Fruit fly (Drosophila melanogaster): Measurements from ENCODE around the gene mnd.

The mnd gene

dm6 chr3L:14999284-15000019 is 14.6 kb downstream of the mnd start, which contains the start of the genes mRpL39 and Prosbeta2:
Gene mRpL39 (minus strand): TSS chr3L:14999666.
Gene Prosbeta2 (plus strand): TSS chr3L:14999951.
- TF ChIP-seq rn (GFP tag; IDR thresholded peaks at IDR 0.05) (peak; percentile 60; the same call in 1 of the 2 replicates), CG32121 (GFP tag; IDR thresholded peaks at IDR 0.05) (peak; percentile 61), CG15710 (tag; optimal IDR thresholded peaks at IDR 0.05) (peak; percentile 0), CG8159 (tag; optimal IDR thresholded peaks at IDR 0.05) (peak; percentile 72), Pif1B (GFP tag; optimal IDR thresholded peaks at IDR 0.05) (no peak), fd96Ca (GFP tag; IDR thresholded peaks at IDR 0.05) (peak; percentile 23; the same call in 1 of the 3 replicates), EcR (GFP tag; optimal IDR thresholded peaks at IDR 0.05) (peak; percentile 24), CG8301 (tag; optimal IDR thresholded peaks at IDR 0.05) (no peak), CG34367 (tag; optimal IDR thresholded peaks at IDR 0.05) (no peak), CG4496 (GFP tag; IDR thresholded peaks at IDR 0.05) (peak; percentile 66; the same call in 1 of the 3 replicates), CG14655 (GFP tag; optimal IDR thresholded peaks at IDR 0.05) (no peak)

dm6 chr3L:15005085-15005484 is 20.2 kb downstream of the mnd start:
- TF ChIP-seq CG4496 (GFP tag; IDR thresholded peaks at IDR 0.05), result peak; percentile 77; the same call in 2 of the 3 replicates
- TF ChIP-seq EcR (GFP tag; optimal IDR thresholded peaks at IDR 0.05), result no peak
- peak; percentile 37 for TF ChIP-seq CG15710 (tag; optimal IDR thresholded peaks at IDR 0.05)
- TF ChIP-seq CG10348 (GFP tag; IDR thresholded peaks at IDR 0.05), result no peak
- TF ChIP-seq CG13204 (GFP tag; optimal IDR thresholded peaks at IDR 0.05), result no peak
- TF ChIP-seq CG34367 (tag; optimal IDR thresholded peaks at IDR 0.05), result peak; percentile 45
- TF ChIP-seq Snoo (tag; optimal IDR thresholded peaks at IDR 0.05), result no peak
- peak; percentile 79 for TF ChIP-seq Ets98B (GFP tag; IDR thresholded peaks at IDR 0.05)
- TF ChIP-seq CG14655 (GFP tag; optimal IDR thresholded peaks at IDR 0.05), result no peak
- 0 out of 2 replicates have a peak, but pooled peaks have one; percentile 40 for TF ChIP-seq rn (GFP tag; IDR thresholded peaks at IDR 0.05)
- no peak for TF ChIP-seq D1 (tag; optimal IDR thresholded peaks at IDR 0.05)
- peak; percentile 61 for TF ChIP-seq CG8159 (tag; optimal IDR thresholded peaks at IDR 0.05)
- peak; percentile 79 for TF ChIP-seq CG12605 (GFP tag; IDR thresholded peaks at IDR 0.05)
- peak; percentile 58 for TF ChIP-seq CG17806 (tag; optimal IDR thresholded peaks at IDR 0.05)
- TF ChIP-seq gl (tag; optimal IDR thresholded peaks at IDR 0.05), result no peak
- TF ChIP-seq CG8301 (tag; optimal IDR thresholded peaks at IDR 0.05), result peak; percentile 54
- no peak for TF ChIP-seq Pif1B (GFP tag; optimal IDR thresholded peaks at IDR 0.05)
- peak; percentile 62; the same call in 2 of the 3 replicates for TF ChIP-seq fd96Ca (GFP tag; IDR thresholded peaks at IDR 0.05)
- TF ChIP-seq CG32121 (GFP tag; IDR thresholded peaks at IDR 0.05), result peak; percentile 69
- peak; percentile 61 for TF ChIP-seq CG9948 (tag; optimal IDR thresholded peaks at IDR 0.05)
- peak; percentile 41 for TF ChIP-seq Pif1A (GFP tag; optimal IDR thresholded peaks at IDR 0.05)

- TF ChIP-seq Pif1B (GFP tag; optimal IDR thresholded peaks at IDR 0.05) (peak; percentile 46), CG12605 (GFP tag; IDR thresholded peaks at IDR 0.05) (no peak), CG4496 (GFP tag; IDR thresholded peaks at IDR 0.05) (no peak), CG9948 (tag; optimal IDR thresholded peaks at IDR 0.05) (peak; percentile 68), fd96Ca (GFP tag; IDR thresholded peaks at IDR 0.05) (no peak), CG8159 (tag; optimal IDR thresholded peaks at IDR 0.05) (peak; percentile 71), Ets98B (GFP tag; IDR thresholded peaks at IDR 0.05) (no peak), CG14655 (GFP tag; optimal IDR thresholded peaks at IDR 0.05) (peak; percentile 70), D1 (tag; optimal IDR thresholded peaks at IDR 0.05) (peak; percentile 0), CG34367 (tag; optimal IDR thresholded peaks at IDR 0.05) (peak; percentile 47), CG8301 (tag; optimal IDR thresholded peaks at IDR 0.05) (peak; percentile 57), EcR (GFP tag; optimal IDR thresholded peaks at IDR 0.05) (no peak), CG15710 (tag; optimal IDR thresholded peaks at IDR 0.05) (peak; percentile 65), Pif1A (GFP tag; optimal IDR thresholded peaks at IDR 0.05) (peak; percentile 49), rn (GFP tag; IDR thresholded peaks at IDR 0.05) (no peak), CG13204 (GFP tag; optimal IDR thresholded peaks at IDR 0.05) (no peak), CG17806 (tag; optimal IDR thresholded peaks at IDR 0.05) (peak; percentile 59)
These were observed 20.9 kb downstream of the mnd start for dm6 chr3L:15005774-15006173.

- TF ChIP-seq rn (GFP tag; IDR thresholded peaks at IDR 0.05), result peak; percentile 71
- TF ChIP-seq CG34367 (tag; optimal IDR thresholded peaks at IDR 0.05), result peak; percentile 62
- TF ChIP-seq Snoo (tag; optimal IDR thresholded peaks at IDR 0.05), result peak; percentile 53
- TF ChIP-seq CG13204 (GFP tag; optimal IDR thresholded peaks at IDR 0.05), result no peak
- TF ChIP-seq gl (tag; optimal IDR thresholded peaks at IDR 0.05), result peak; percentile 44
- peak; percentile 91 for TF ChIP-seq Ets98B (GFP tag; IDR thresholded peaks at IDR 0.05)
- TF ChIP-seq CG9948 (tag; optimal IDR thresholded peaks at IDR 0.05), result peak; percentile 69
- peak; percentile 91 for TF ChIP-seq CG12605 (GFP tag; IDR thresholded peaks at IDR 0.05)
- peak; percentile 81 for TF ChIP-seq CG15710 (tag; optimal IDR thresholded peaks at IDR 0.05)
- TF ChIP-seq CG32121 (GFP tag; IDR thresholded peaks at IDR 0.05), result peak; percentile 92
- 0 out of 3 replicates have a peak, but pooled peaks have one; percentile 48 for TF ChIP-seq fd96Ca (GFP tag; IDR thresholded peaks at IDR 0.05)
- peak; percentile 85 for TF ChIP-seq CG8301 (tag; optimal IDR thresholded peaks at IDR 0.05)
- peak; percentile 83 for TF ChIP-seq CG14655 (GFP tag; optimal IDR thresholded peaks at IDR 0.05)
- peak; percentile 77 for TF ChIP-seq CG8159 (tag; optimal IDR thresholded peaks at IDR 0.05)
- TF ChIP-seq Pif1B (GFP tag; optimal IDR thresholded peaks at IDR 0.05), result peak; percentile 83
- 0 out of 2 replicates have a peak, but pooled peaks have one; percentile 34 for TF ChIP-seq CG10348 (GFP tag; IDR thresholded peaks at IDR 0.05)
- TF ChIP-seq CG17806 (tag; optimal IDR thresholded peaks at IDR 0.05), result peak; percentile 81
- TF ChIP-seq CG4496 (GFP tag; IDR thresholded peaks at IDR 0.05), result peak; percentile 95
- peak; percentile 86 for TF ChIP-seq Pif1A (GFP tag; optimal IDR thresholded peaks at IDR 0.05)
- no peak for TF ChIP-seq EcR (GFP tag; optimal IDR thresholded peaks at IDR 0.05)
- TF ChIP-seq D1 (tag; optimal IDR thresholded peaks at IDR 0.05), result peak; percentile 63
These were observed 21.9 kb downstream of the mnd start for dm6 chr3L:15006825-15007224.
